Worm (Caenorhabditis elegans) whole organism, late embryonic: ENCODE measurements around the gene sre-13.

Experiments used
- K09A11.1 ChIP-seq: sonication (generic microtip); optimal IDR thresholded peaks from 2 replicates; lab custom pipeline; 2017; ENCODE audit warnings: antibody characterized with exemption, mild to moderate bottlenecking, missing genetic modification characterization, missing compliant biosample characterization; ENCODE audit not compliant: insufficient read depth
- ceh-18 ChIP-seq: sonication (generic microtip); optimal IDR thresholded peaks from 2 replicates; lab custom pipeline; 2016; ENCODE audit warnings: missing genetic modification characterization, missing compliant biosample characterization
- ceh-45 ChIP-seq: fragments of 200-800 bp; sonication (Bioruptor generic); IDR thresholded peaks from 2 replicates; pipeline ENCODE4 v1.3.6; 2022; ENCODE audit warnings: missing genetic modification reagents, missing genetic modification characterization, missing compliant biosample characterization
- dve-1 ChIP-seq: sonication (generic microtip); optimal IDR thresholded peaks from 2 replicates; lab custom pipeline; 2017; ENCODE audit warnings: antibody characterized with exemption, mild to moderate bottlenecking, missing genetic modification characterization, missing compliant biosample characterization
- elt-2 ChIP-seq: sonication (generic microtip); optimal IDR thresholded peaks from 2 replicates; lab custom pipeline; 2016; ENCODE audit warnings: missing genetic modification reagents, missing genetic modification characterization, missing compliant biosample characterization
- fax-1 ChIP-seq: sonication (generic microtip); optimal IDR thresholded peaks from 2 replicates; lab custom pipeline; 2016; ENCODE audit warnings: missing genotype, missing genetic modification characterization, missing compliant biosample characterization
- fkh-6 ChIP-seq: sonication (generic microtip); optimal IDR thresholded peaks from 2 replicates; lab custom pipeline; 2016; ENCODE audit warnings: missing genetic modification characterization, missing compliant biosample characterization
- hlh-8 ChIP-seq: sonication (generic microtip); optimal IDR thresholded peaks from 2 replicates; lab custom pipeline; 2016; ENCODE audit warnings: missing genotype, missing genetic modification characterization, missing compliant biosample characterization
- pax-1 ChIP-seq: fragments of 150-350 bp; optimal IDR thresholded peaks from 2 replicates; lab custom pipeline; 2014; ENCODE audit warnings: missing biosample characterization, missing genetic modification characterization
- sox-2 ChIP-seq: fragments of 200-800 bp; sonication (Bioruptor generic); IDR thresholded peaks from 2 replicates; pipeline ENCODE4 v1.3.6; 2022; ENCODE audit warnings: missing genetic modification reagents, missing genetic modification characterization, missing compliant biosample characterization

ce11 chrII:14599933-14600630, 36.6 kb downstream of the sre-13 start:
- TF ChIP-seq pax-1 (tag; lab: Kevin White, UChicago): no peak
- no peak for TF ChIP-seq K09A11.1 (tag; lab: Kevin White, UChicago)
- no peak for TF ChIP-seq dve-1 (tag; lab: Kevin White, UChicago)
- no peak for TF ChIP-seq hlh-8 (tag; lab: Kevin White, UChicago)
- peak; percentile 25 for TF ChIP-seq elt-2
- TF ChIP-seq sox-2 (GFP tag; lab: Robert Waterston, UW): no peak
- TF ChIP-seq ceh-45: no peak
- no peak for TF ChIP-seq ceh-18 (tag; lab: Kevin White, UChicago)
- no peak for TF ChIP-seq fkh-6 (tag; lab: Kevin White, UChicago)
- TF ChIP-seq fax-1: no peak
